Fruit fly (Drosophila melanogaster) whole organism, embryonic: ENCODE data around the gene CG32939.

Source experiments
- ATbp ChIP-seq: fragments of 200-800 bp; sonication (Bioruptor generic); optimal IDR thresholded peaks from 2 replicates; lab custom pipeline; 2017; ENCODE audit warnings: missing biosample characterization, mild to moderate bottlenecking, missing genetic modification characterization, missing genetic modification reagents
- Adf1 ChIP-seq: fragments of 200-800 bp; sonication (Bioruptor generic); IDR thresholded peaks from 2 replicates; pipeline ENCODE4 v1.3.6; 2022; ENCODE audit warnings: missing biosample characterization, missing genetic modification characterization
- Atf6 ChIP-seq: fragments of 200-800 bp; sonication (Bioruptor generic); IDR thresholded peaks from 2 replicates; pipeline ENCODE4 v1.3.6; 2022; ENCODE audit warnings: missing biosample characterization, missing genetic modification characterization
- BEAF-32 ChIP-seq: fragments of 200-800 bp; sonication (Bioruptor generic); optimal IDR thresholded peaks from 3 replicates; lab custom pipeline; 2017; ENCODE audit warnings: missing biosample characterization, missing genetic modification characterization, mild to moderate bottlenecking, moderate library complexity, missing genetic modification reagents
- Bdp1 ChIP-seq: fragments of 200-800 bp; sonication (Bioruptor generic); optimal IDR thresholded peaks from 3 replicates; lab custom pipeline; 2016; ENCODE audit warnings: missing biosample characterization, missing genetic modification characterization
- CG10267 ChIP-seq: fragments of 200-800 bp; sonication (Bioruptor generic); optimal IDR thresholded peaks from 2 replicates; lab custom pipeline; 2018; ENCODE audit warnings: missing biosample characterization, mild to moderate bottlenecking, missing genetic modification characterization, moderate library complexity
- CG10321 ChIP-seq: fragments of 200-800 bp; sonication (Bioruptor generic); IDR thresholded peaks from 2 replicates; pipeline ENCODE4 v1.3.6; 2022; ENCODE audit warnings: missing biosample characterization, missing genetic modification characterization
- CG10431 ChIP-seq: fragments of 200-800 bp; sonication (Bioruptor generic); optimal IDR thresholded peaks from 3 replicates; lab custom pipeline; 2018; ENCODE audit warnings: missing biosample characterization, mild to moderate bottlenecking, missing genetic modification characterization
- CG10654 ChIP-seq: fragments of 200-800 bp; sonication (Bioruptor generic); optimal IDR thresholded peaks from 2 replicates; lab custom pipeline; 2016; ENCODE audit warnings: missing biosample characterization, missing genetic modification characterization
- CG11696 ChIP-seq: fragments of 200-800 bp; sonication (Bioruptor generic); IDR thresholded peaks from 2 replicates; pipeline ENCODE4 v1.3.6; 2022; ENCODE audit warnings: missing biosample characterization, missing genetic modification characterization
- CG13287 ChIP-seq: fragments of 200-800 bp; sonication (Bioruptor generic); IDR thresholded peaks from 2 replicates; pipeline ENCODE4 v1.3.6; 2022; ENCODE audit warnings: missing biosample characterization, missing genetic modification characterization; ENCODE audit not compliant: partially characterized antibody
- CG15269 ChIP-seq: fragments of 200-800 bp; sonication (Bioruptor generic); optimal IDR thresholded peaks from 2 replicates; lab custom pipeline; 2018; ENCODE audit warnings: missing biosample characterization, mild to moderate bottlenecking, missing genetic modification characterization, moderate library complexity
- CG15514 ChIP-seq: fragments of 200-800 bp; sonication (Bioruptor generic); optimal IDR thresholded peaks from 3 replicates; lab custom pipeline; 2017; ENCODE audit warnings: missing biosample characterization, missing genetic modification characterization, mild to moderate bottlenecking, moderate library complexity, missing genetic modification reagents
- CG17186 ChIP-seq: fragments of 200-800 bp; sonication (Bioruptor generic); optimal IDR thresholded peaks from 3 replicates; lab custom pipeline; 2017; ENCODE audit warnings: missing biosample characterization, missing genetic modification reagents, missing genetic modification characterization
- CG17359 ChIP-seq: fragments of 200-800 bp; sonication (Bioruptor generic); optimal IDR thresholded peaks from 3 replicates; lab custom pipeline; 2018; ENCODE audit warnings: missing biosample characterization, mild to moderate bottlenecking, missing genetic modification characterization, moderate library complexity
- CG1792 ChIP-seq: fragments of 200-800 bp; sonication (Bioruptor generic); optimal IDR thresholded peaks from 2 replicates; lab custom pipeline; 2016; ENCODE audit warnings: missing biosample characterization, missing genetic modification characterization
- CG2199 ChIP-seq: fragments of 200-800 bp; sonication (Bioruptor generic); IDR thresholded peaks from 3 replicates; pipeline ENCODE4 v1.3.6; 2022; ENCODE audit warnings: missing biosample characterization, missing genetic modification characterization
- CG2889 ChIP-seq: fragments of 200-800 bp; sonication (Bioruptor generic); IDR thresholded peaks from 3 replicates; pipeline ENCODE4 v1.3.6; 2022; ENCODE audit warnings: missing biosample characterization, missing genetic modification characterization
- CG4820 ChIP-seq: fragments of 200-800 bp; sonication (Bioruptor generic); optimal IDR thresholded peaks from 3 replicates; lab custom pipeline; 2016; ENCODE audit warnings: missing biosample characterization, missing genetic modification characterization
- CG6689 ChIP-seq: fragments of 200-800 bp; sonication (Bioruptor generic); IDR thresholded peaks from 2 replicates; pipeline ENCODE4 v1.3.6; 2022; ENCODE audit warnings: missing biosample characterization, missing genetic modification characterization
- CG6791 ChIP-seq: fragments of 200-800 bp; sonication (Bioruptor generic); IDR thresholded peaks from 3 replicates; pipeline ENCODE4 v1.3.6; 2022; ENCODE audit warnings: missing biosample characterization, missing genetic modification characterization; ENCODE audit not compliant: partially characterized antibody
- CG7556 ChIP-seq: fragments of 200-800 bp; sonication (Bioruptor generic); optimal IDR thresholded peaks from 2 replicates; lab custom pipeline; 2017; ENCODE audit warnings: missing biosample characterization, mild to moderate bottlenecking, missing genetic modification characterization
- Chrac-16 ChIP-seq: fragments of 200-800 bp; sonication (Bioruptor generic); optimal IDR thresholded peaks from 3 replicates; lab custom pipeline; 2016; ENCODE audit warnings: missing biosample characterization, missing genetic modification characterization
- D ChIP-seq, 2 experiments: fragments of 200-800 bp in 1 of 2; fragments of >200 bp in 1 of 2; sonication (Bioruptor generic) in 1 of 2; optimal IDR thresholded peaks; 2 replicates in 1 of 2; 3 replicates in 1 of 2; lab custom pipeline; 2017; ENCODE audit warnings: mild to moderate bottlenecking in 1 of 2, missing biosample characterization in 1 of 2, missing genetic modification characterization in 1 of 2, missing genetic modification reagents in 1 of 2
- Doc3 ChIP-seq: fragments of 200-800 bp; sonication (Bioruptor generic); IDR thresholded peaks from 3 replicates; pipeline ENCODE4 v1.3.6; 2022; ENCODE audit warnings: missing biosample characterization, missing genetic modification characterization; ENCODE audit not compliant: partially characterized antibody
- Fer1 ChIP-seq: fragments of 200-800 bp; sonication (Bioruptor generic); optimal IDR thresholded peaks from 2 replicates; lab custom pipeline; 2017; ENCODE audit warnings: missing biosample characterization, mild to moderate bottlenecking, missing genetic modification characterization
- HLH54F ChIP-seq: fragments of 200-800 bp; sonication (Bioruptor generic); optimal IDR thresholded peaks from 3 replicates; lab custom pipeline; 2016; ENCODE audit warnings: missing biosample characterization, missing genetic modification characterization
- Hey ChIP-seq: fragments of 200-800 bp; sonication (Bioruptor generic); optimal IDR thresholded peaks from 3 replicates; lab custom pipeline; 2018; ENCODE audit warnings: missing biosample characterization, mild to moderate bottlenecking, missing genetic modification characterization
- Hr39 ChIP-seq: fragments of >200 bp; optimal IDR thresholded peaks from 2 replicates; lab custom pipeline; 2017
- Max ChIP-seq: fragments of 200-800 bp; sonication (Bioruptor generic); optimal IDR thresholded peaks from 2 replicates; lab custom pipeline; 2016; ENCODE audit warnings: missing biosample characterization, mild to moderate bottlenecking, missing genetic modification characterization
- NK7.1 ChIP-seq: fragments of 200-800 bp; sonication (Bioruptor generic); optimal IDR thresholded peaks from 3 replicates; lab custom pipeline; 2016; ENCODE audit warnings: missing biosample characterization, missing genetic modification characterization
- Sox102F ChIP-seq: fragments of 200-800 bp; sonication (Bioruptor generic); optimal IDR thresholded peaks from 2 replicates; lab custom pipeline; 2018; ENCODE audit warnings: missing biosample characterization, mild to moderate bottlenecking, missing genetic modification characterization, moderate library complexity
- br ChIP-seq: fragments of >200 bp; optimal IDR thresholded peaks from 2 replicates; lab custom pipeline; 2017
- chif ChIP-seq, 2 experiments: fragments of 200-800 bp; sonication (Bioruptor generic); optimal IDR thresholded peaks; 3 replicates each; lab custom pipeline; 2016; ENCODE audit warnings: missing biosample characterization in 2 of 2, missing genetic modification characterization in 2 of 2
- eve ChIP-seq, 2 experiments: fragments of >200 bp; optimal IDR thresholded peaks; 2 replicates each; lab custom pipeline; 2017; ENCODE audit warnings: missing biosample characterization in 2 of 2, missing genetic modification characterization in 2 of 2
- ewg ChIP-seq: fragments of 200-800 bp; sonication (Bioruptor generic); optimal IDR thresholded peaks from 3 replicates; lab custom pipeline; 2017; ENCODE audit warnings: mild to moderate bottlenecking, missing biosample characterization, missing genetic modification reagents, missing genetic modification characterization
- hbn ChIP-seq: fragments of 200-800 bp; sonication (Bioruptor generic); IDR thresholded peaks from 2 replicates; pipeline ENCODE4 v1.3.6; 2022; ENCODE audit warnings: missing biosample characterization, missing genetic modification characterization; ENCODE audit not compliant: partially characterized antibody
- hkb ChIP-seq, 2 experiments: fragments of 200-800 bp in 1 of 2; fragments of >200 bp in 1 of 2; sonication (Bioruptor generic) in 1 of 2; IDR thresholded peaks in 1 of 2; optimal IDR thresholded peaks in 1 of 2; 2 replicates each; pipeline versions ENCODE4 v1.3.6 to Lab custom; 2017 to 2022; ENCODE audit warnings: missing biosample characterization in 1 of 2, missing genetic modification characterization in 1 of 2
- lmd ChIP-seq: fragments of 200-800 bp; sonication (Bioruptor generic); IDR thresholded peaks from 2 replicates; pipeline ENCODE4 v1.3.6; 2022; ENCODE audit warnings: missing biosample characterization, missing genetic modification characterization
- mirr ChIP-seq: fragments of 200-800 bp; sonication (Bioruptor generic); optimal IDR thresholded peaks from 3 replicates; lab custom pipeline; 2018; ENCODE audit warnings: missing biosample characterization, mild to moderate bottlenecking, missing genetic modification characterization
- org-1 ChIP-seq: fragments of 200-800 bp; sonication (Bioruptor generic); optimal IDR thresholded peaks from 2 replicates; lab custom pipeline; 2017; ENCODE audit warnings: missing biosample characterization, missing genetic modification characterization
- otp ChIP-seq: fragments of 200-800 bp; sonication (Bioruptor generic); IDR thresholded peaks from 3 replicates; pipeline ENCODE4, ENCODE4 v1.3.6; 2022; ENCODE audit warnings: missing biosample characterization, missing genetic modification characterization
- prd ChIP-seq, 3 experiments: fragments of >200 bp in 2 of 3; fragments of 200-800 bp in 1 of 3; sonication (Bioruptor generic) in 1 of 3; optimal IDR thresholded peaks in 2 of 3; IDR thresholded peaks in 1 of 3; 2 replicates in 2 of 3; 3 replicates in 1 of 3; pipeline versions ENCODE4 v1.3.6 to Lab custom; 2017 to 2022; ENCODE audit warnings: missing biosample characterization in 1 of 3, missing genetic modification characterization in 1 of 3
- salm ChIP-seq: fragments of 200-800 bp; sonication (Bioruptor generic); optimal IDR thresholded peaks from 2 replicates; lab custom pipeline; 2018; ENCODE audit warnings: missing biosample characterization, mild to moderate bottlenecking, missing genetic modification characterization
- sc ChIP-seq, 3 experiments: fragments of >200 bp in 2 of 3; fragments of 200-800 bp in 1 of 3; sonication (Bioruptor generic) in 1 of 3; optimal IDR thresholded peaks; 2 replicates in 2 of 3; 3 replicates in 1 of 3; lab custom pipeline; 2017; ENCODE audit warnings: mild to moderate bottlenecking in 1 of 3, missing biosample characterization in 1 of 3, missing genetic modification characterization in 1 of 3, missing genetic modification reagents in 1 of 3
- ssp ChIP-seq: fragments of 200-800 bp; sonication (Bioruptor generic); IDR thresholded peaks from 2 replicates; pipeline ENCODE4 v1.3.6; 2022; ENCODE audit warnings: missing biosample characterization, missing genetic modification characterization
- vfl ChIP-seq: fragments of 200-800 bp; sonication (Bioruptor generic); optimal IDR thresholded peaks from 2 replicates; lab custom pipeline; 2016; ENCODE audit warnings: missing biosample characterization, missing genetic modification characterization
- wdn ChIP-seq: fragments of 200-800 bp; sonication (Bioruptor generic); IDR thresholded peaks from 2 replicates; pipeline ENCODE4 v1.3.6; 2022; ENCODE audit warnings: missing biosample characterization, missing genetic modification characterization

CG32939 gene

DNA sequence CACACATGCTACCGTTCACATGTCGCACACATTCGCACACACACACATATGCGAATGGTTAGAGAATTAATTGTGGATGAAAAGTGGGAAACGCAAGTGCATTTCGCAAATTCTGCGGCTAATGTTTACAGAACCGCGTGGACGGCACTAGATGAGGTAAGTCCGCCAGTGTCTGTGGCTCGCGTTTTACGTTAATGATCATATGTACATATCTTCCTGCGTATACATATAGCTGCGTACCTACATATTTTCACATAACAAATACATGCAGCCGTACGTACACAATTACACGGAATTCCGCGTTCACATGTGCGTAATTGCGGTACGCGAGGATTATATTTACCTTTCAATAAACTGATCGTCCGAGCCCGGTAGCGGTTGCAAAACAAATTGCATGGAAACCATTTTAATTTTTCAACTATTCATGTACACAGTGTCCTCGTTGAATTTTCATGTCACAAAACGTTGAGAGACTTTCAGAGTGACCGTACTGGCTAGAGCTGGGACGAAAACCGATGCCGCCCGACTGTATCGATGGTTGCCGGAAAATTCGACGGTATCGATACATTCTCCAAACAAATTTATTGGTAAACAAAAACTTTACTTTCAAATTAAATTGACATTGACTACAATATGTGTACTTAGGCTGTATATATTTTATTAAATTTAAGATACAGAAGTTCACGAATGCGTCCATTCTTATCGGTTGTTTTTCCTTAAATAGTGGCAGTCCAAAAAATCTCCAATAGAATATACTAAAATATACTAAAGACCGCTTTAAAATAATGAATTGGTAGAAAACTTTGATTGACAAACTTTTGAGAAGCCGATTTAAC, 32.5 kb downstream of the CG32939 start, which contains the start of gene hyd (continued):
- TF ChIP-seq CG17186 (peak; percentile 24), CG13287 (peak; percentile 87), CG10654 (GFP tag; lab: Kevin White, UChicago) (no peak), CG15514 (GFP tag; lab: Kevin White, UChicago) (no peak), CG10267 (peak; percentile 43), br (lab: Kevin White, UChicago) (no peak), eve (GFP tag; optimal IDR thresholded peaks at IDR 0.05; lab: Kevin White, UChicago) (no peak), Bdp1 (GFP tag; lab: Kevin White, UChicago) (no peak), ATbp (GFP tag; lab: Kevin White, UChicago) (no peak), Sox102F (GFP tag; lab: Kevin White, UChicago) (no peak), CG6791 (GFP tag; lab: Robert Waterston, UW) (peak; percentile 88), BEAF-32 (GFP tag; lab: Kevin White, UChicago) (peak; percentile 92), otp (GFP tag; lab: Robert Waterston, UW) (no peak), vfl (no peak), CG17359 (tag; lab: Kevin White, UChicago) (no peak), sc (optimal IDR thresholded peaks at IDR 0.05; lab: Kevin White, UChicago) (no peak), sc (GFP tag; optimal IDR thresholded peaks at IDR 0.05; lab: Kevin White, UChicago) (no peak), CG11696 (GFP tag; lab: Robert Waterston, UW) (no peak), CG4820 (GFP tag; lab: Kevin White, UChicago) (no peak), Hr39 (lab: Kevin White, UChicago) (no peak), CG2199 (no peak), org-1 (no peak), Atf6 (GFP tag; lab: Robert Waterston, UW) (no peak), mirr (GFP tag; lab: Kevin White, UChicago) (no peak), chif (GFP tag; optimal IDR thresholded peaks at IDR 0.05; lab: Kevin White, UChicago) (no peak), CG10431 (GFP tag; lab: Kevin White, UChicago) (no peak), CG15269 (no peak), NK7.1 (GFP tag; lab: Kevin White, UChicago) (no peak), CG6689 (no peak), Max (GFP tag; lab: Kevin White, UChicago) (no peak), D (optimal IDR thresholded peaks at IDR 0.05; lab: Kevin White, UChicago) (no peak), D (GFP tag; optimal IDR thresholded peaks at IDR 0.05; lab: Kevin White, UChicago) (no peak), hbn (GFP tag; lab: Robert Waterston, UW) (peak; percentile 73), Adf1 (GFP tag; lab: Robert Waterston, UW) (no peak), CG1792 (peak; percentile 36), salm (tag; lab: Kevin White, UChicago) (no peak), wdn (GFP tag; lab: Robert Waterston, UW) (no peak), CG10321 (GFP tag; lab: Robert Waterston, UW) (no peak), CG2889 (GFP tag; lab: Robert Waterston, UW) (no peak), Doc3 (GFP tag; lab: Robert Waterston, UW) (peak; percentile 78; the same call in 2 of the 3 replicates), Hey (tag; lab: Kevin White, UChicago) (no peak), ssp (GFP tag; lab: Robert Waterston, UW) (no peak), Chrac-16 (no peak), CG7556 (no peak), prd (optimal IDR thresholded peaks at IDR 0.05; lab: Kevin White, UChicago) (no peak), prd (GFP tag; IDR thresholded peaks at IDR 0.05; lab: Robert Waterston, UW) (no peak), lmd (no peak), HLH54F (no peak), ewg (GFP tag; lab: Kevin White, UChicago) (no peak), hkb (optimal IDR thresholded peaks at IDR 0.05; lab: Kevin White, UChicago) (no peak), hkb (GFP tag; IDR thresholded peaks at IDR 0.05; lab: Robert Waterston, UW) (peak; percentile 6; the same call in 1 of the 2 replicates), Fer1 (GFP tag; lab: Kevin White, UChicago) (peak; percentile 13)
